Worm (Caenorhabditis elegans) whole organism, L4 larva: ENCODE measurements around the gene Y6G8.8.
A peak's percentile ranks its signal among the peaks of the same experiment; 100 is the strongest.

ENCODE experiments used
- F44E2.7 ChIP-seq: fragments of 200-800 bp; sonication (Bioruptor generic); IDR thresholded peaks from 2 replicates; pipeline ENCODE4 v2.1.2; 2022; ENCODE audit warnings: missing genetic modification characterization, missing compliant biosample characterization
- F49E8.2 ChIP-seq: sonication (generic microtip); optimal IDR thresholded peaks from 2 replicates; lab custom pipeline; 2016; ENCODE audit warnings: missing compliant biosample characterization, mild to moderate bottlenecking, missing genetic modification characterization, borderline replicate concordance
- R02D3.7 ChIP-seq: fragments of 150-350 bp; sonication (generic microtip); optimal IDR thresholded peaks from 3 replicates; lab custom pipeline; 2014; ENCODE audit warnings: missing biosample characterization, missing genetic modification characterization
- Y48G9A.11 ChIP-seq: fragments of 200-800 bp; sonication (Bioruptor generic); IDR thresholded peaks from 2 replicates; pipeline ENCODE4 v1.3.6; 2022; ENCODE audit warnings: missing genetic modification reagents, missing genetic modification characterization, missing compliant biosample characterization
- ZK337.2 ChIP-seq: fragments of 200-800 bp; sonication (Bioruptor generic); IDR thresholded peaks from 2 replicates; pipeline ENCODE4 v1.3.6; 2022; ENCODE audit warnings: missing genetic modification reagents, missing genetic modification characterization, missing compliant biosample characterization
- aha-1 ChIP-seq: fragments of 150-350 bp; peaks from one replicate; lab custom pipeline; 2014; ENCODE audit warnings: missing biosample characterization, missing genetic modification characterization
- arid-1 ChIP-seq: fragments of 200-800 bp; sonication (Bioruptor generic); conservative IDR thresholded peaks from 2 replicates; pipeline ENCODE4 v1.3.6; 2022; ENCODE audit warnings: missing genetic modification reagents, missing genetic modification characterization, missing compliant biosample characterization
- ceh-28 ChIP-seq: fragments of 150-350 bp; optimal IDR thresholded peaks from 2 replicates; lab custom pipeline; 2014; ENCODE audit warnings: missing biosample characterization, missing genetic modification reagents, missing genetic modification characterization
- ceh-44 ChIP-seq: fragments of 200-800 bp; sonication (Bioruptor generic); IDR thresholded peaks from 2 replicates; pipeline ENCODE4 v1.3.6; 2022; ENCODE audit warnings: missing genetic modification reagents, missing genetic modification characterization, missing compliant biosample characterization
- ceh-62 ChIP-seq: sonication (generic microtip); optimal IDR thresholded peaks from 2 replicates; lab custom pipeline; 2017; ENCODE audit warnings: missing biosample characterization, missing genetic modification characterization
- ctbp-1 ChIP-seq: fragments of 200-800 bp; sonication (Bioruptor generic); IDR thresholded peaks from 2 replicates; pipeline ENCODE4 v1.3.6; 2022; ENCODE audit warnings: missing genetic modification reagents, missing genetic modification characterization, missing compliant biosample characterization
- daf-16 ChIP-seq, 3 experiments: sonication (generic microtip); optimal IDR thresholded peaks; 2 replicates each; lab custom pipeline; 2016 to 2017; ENCODE audit warnings: missing genetic modification characterization in 3 of 3, missing genetic modification reagents in 3 of 3, mild to moderate bottlenecking in 2 of 3, missing compliant biosample characterization in 2 of 3, missing biosample characterization in 1 of 3, moderate library complexity in 1 of 3
- daf-19 ChIP-seq: fragments of 200-800 bp; sonication (Bioruptor generic); conservative IDR thresholded peaks from 2 replicates; pipeline ENCODE4 v1.3.6; 2022; ENCODE audit warnings: missing genetic modification characterization, missing compliant biosample characterization
- daf-8 ChIP-seq: fragments of 200-800 bp; sonication (Bioruptor generic); IDR thresholded peaks from 2 replicates; pipeline ENCODE4 v1.3.6; 2022; ENCODE audit warnings: missing genetic modification characterization, missing compliant biosample characterization
- dmd-6 ChIP-seq: fragments of 200-800 bp; sonication (Bioruptor generic); IDR thresholded peaks from 2 replicates; pipeline ENCODE4 v1.3.6; 2022; ENCODE audit warnings: missing genetic modification reagents, missing genetic modification characterization, missing compliant biosample characterization
- dmd-8 ChIP-seq: fragments of 200-800 bp; sonication (Bioruptor generic); IDR thresholded peaks from 2 replicates; pipeline ENCODE4 v1.3.6; 2022; ENCODE audit warnings: missing genetic modification characterization, missing compliant biosample characterization
- duxl-1 ChIP-seq: sonication (generic microtip); optimal IDR thresholded peaks from 2 replicates; lab custom pipeline; 2016; ENCODE audit warnings: mild to moderate bottlenecking, missing genetic modification characterization, moderate library complexity, missing compliant biosample characterization; ENCODE audit not compliant: poor library complexity
- hlh-11 ChIP-seq: fragments of 200-800 bp; sonication (Bioruptor generic); optimal IDR thresholded peaks from 2 replicates; lab custom pipeline; 2018; ENCODE audit warnings: mild to moderate bottlenecking, missing genetic modification characterization, missing compliant biosample characterization
- hlh-30 ChIP-seq: sonication (generic microtip); optimal IDR thresholded peaks from 2 replicates; lab custom pipeline; 2017; ENCODE audit warnings: antibody characterized with exemption, mild to moderate bottlenecking, missing genetic modification characterization, missing compliant biosample characterization; ENCODE audit not compliant: insufficient read depth
- hmg-1.1 ChIP-seq: fragments of 200-800 bp; sonication (Bioruptor generic); IDR thresholded peaks from 2 replicates; pipeline ENCODE4 v1.3.6; 2022; ENCODE audit warnings: missing genetic modification reagents, missing genetic modification characterization, missing compliant biosample characterization
- lin-13 ChIP-seq: fragments of 150-350 bp; optimal IDR thresholded peaks from 2 replicates; lab custom pipeline; 2014; ENCODE audit warnings: missing biosample characterization, missing genetic modification reagents, missing genetic modification characterization
- lin-15B ChIP-seq: fragments of 150-350 bp; sonication (generic microtip); optimal IDR thresholded peaks from 3 replicates; lab custom pipeline; 2014; ENCODE audit warnings: missing biosample characterization, missing genetic modification characterization
- lin-38 ChIP-seq: fragments of 200-800 bp; sonication (Bioruptor generic); IDR thresholded peaks from 2 replicates; pipeline ENCODE4 v1.3.6; 2022; ENCODE audit warnings: missing genetic modification reagents, missing genetic modification characterization, missing compliant biosample characterization
- lin-39 ChIP-seq: fragments of 150-350 bp; optimal IDR thresholded peaks from 2 replicates; lab custom pipeline; 2014; ENCODE audit warnings: missing biosample characterization, missing genetic modification reagents, missing genetic modification characterization
- lir-3 ChIP-seq: sonication (generic microtip); optimal IDR thresholded peaks from 2 replicates; lab custom pipeline; 2016; ENCODE audit warnings: mild to moderate bottlenecking, missing genetic modification characterization, missing compliant biosample characterization
- madf-5 ChIP-seq, 2 experiments: fragments of 200-800 bp; sonication (Bioruptor generic); IDR thresholded peaks; 2 replicates each; pipeline ENCODE4 v1.3.6; 2022; ENCODE audit warnings: missing compliant biosample characterization in 2 of 2, missing genetic modification characterization in 2 of 2
- mes-2 ChIP-seq: sonication (generic microtip); optimal IDR thresholded peaks from 2 replicates; lab custom pipeline; 2016; ENCODE audit warnings: missing genotype, mild to moderate bottlenecking, missing genetic modification characterization, missing compliant biosample characterization; ENCODE audit not compliant: poor library complexity, severe bottlenecking
- nhr-28 ChIP-seq: fragments of 150-350 bp; optimal IDR thresholded peaks from 2 replicates; lab custom pipeline; 2014; ENCODE audit warnings: missing biosample characterization, missing genetic modification characterization
- nhr-77 ChIP-seq: fragments of 150-350 bp; optimal IDR thresholded peaks from 2 replicates; lab custom pipeline; 2014; ENCODE audit warnings: missing biosample characterization, missing genetic modification characterization
- php-3 ChIP-seq: fragments of 200-800 bp; sonication (Bioruptor generic); IDR thresholded peaks from 2 replicates; pipeline ENCODE4 v1.3.6; 2022; ENCODE audit warnings: missing genetic modification reagents, missing genetic modification characterization, missing compliant biosample characterization
- pqm-1 ChIP-seq: sonication (generic microtip); optimal IDR thresholded peaks from 2 replicates; lab custom pipeline; 2017; ENCODE audit warnings: missing biosample characterization, missing genetic modification characterization
- set-16 ChIP-seq: fragments of 200-800 bp; sonication (Bioruptor generic); IDR thresholded peaks from 2 replicates; pipeline ENCODE4 v1.3.6; 2022; ENCODE audit warnings: missing genetic modification reagents, missing genetic modification characterization, missing compliant biosample characterization
- skn-1 ChIP-seq: fragments of 150-350 bp; optimal IDR thresholded peaks from 2 replicates; lab custom pipeline; 2014; ENCODE audit warnings: missing biosample characterization, missing genetic modification characterization
- tra-1 ChIP-seq: fragments of 200-800 bp; sonication (Bioruptor generic); IDR thresholded peaks from 2 replicates; pipeline ENCODE4 v1.3.6; 2022; ENCODE audit warnings: missing genetic modification reagents, missing genetic modification characterization, missing compliant biosample characterization
- unc-39 ChIP-seq: sonication (generic microtip); optimal IDR thresholded peaks from 2 replicates; lab custom pipeline; 2017; ENCODE audit warnings: missing biosample characterization, missing genetic modification characterization
- unc-62 ChIP-seq, 3 experiments: fragments of 150-350 bp in 1 of 3; sonication (generic microtip); optimal IDR thresholded peaks in 2 of 3; peaks in 1 of 3; 1 replicate in 1 of 3; 2 replicates in 2 of 3; lab custom pipeline; 2014 to 2017; ENCODE audit warnings: missing biosample characterization in 3 of 3, missing genetic modification characterization in 3 of 3, missing genetic modification reagents in 3 of 3, missing genotype in 1 of 3
- vab-7 ChIP-seq: fragments of 200-800 bp; sonication (Bioruptor generic); IDR thresholded peaks from 2 replicates; pipeline ENCODE4 v1.3.6; 2022; ENCODE audit warnings: missing genetic modification reagents, missing genetic modification characterization, missing compliant biosample characterization
- zip-2 ChIP-seq: fragments of 150-350 bp; optimal IDR thresholded peaks from 2 replicates; lab custom pipeline; 2014; ENCODE audit warnings: missing biosample characterization, missing genetic modification characterization
- ztf-11 ChIP-seq: fragments of 150-350 bp; optimal IDR thresholded peaks from 2 replicates; lab custom pipeline; 2014; ENCODE audit warnings: missing biosample characterization, missing genetic modification characterization

Gene Y6G8.8

ce11 chrV:17660003-17660402 is 39.6 kb downstream of the Y6G8.8 start, which contains the start of gene dgat-2:
TSS of gene dgat-2 (plus strand) at chrV:17660303.
- TF ChIP-seq lin-15B, result no peak
- no peak for TF ChIP-seq F44E2.7 (GFP tag; lab: Robert Waterston, UW)
- TF ChIP-seq set-16 (GFP tag; lab: Robert Waterston, UW), result peak; percentile 66
- no peak for TF ChIP-seq daf-8
- TF ChIP-seq unc-39 (tag; lab: Kevin White, UChicago), result no peak
- peak; percentile 19 for TF ChIP-seq aha-1 (tag; lab: Kevin White, UChicago)
- TF ChIP-seq F49E8.2 (tag; lab: Kevin White, UChicago), result no peak
- TF ChIP-seq ctbp-1 (GFP tag; lab: Robert Waterston, UW), result no peak
- TF ChIP-seq dmd-8, result no peak
- TF ChIP-seq skn-1, result no peak
- TF ChIP-seq php-3 (GFP tag; lab: Robert Waterston, UW), result no peak
- no peak for TF ChIP-seq ceh-44
- TF ChIP-seq vab-7 (GFP tag; lab: Robert Waterston, UW), result no peak

ce11 chrV:17662260-17662659 is 41.9 kb downstream of the Y6G8.8 start:
- peak; percentile 65; the same call in 1 of the 2 replicates for TF ChIP-seq php-3 (GFP tag; lab: Robert Waterston, UW)
- no peak for TF ChIP-seq madf-5 (GFP tag; IDR thresholded peaks at IDR 0.05; lab: Robert Waterston, UW)
- peak; percentile 82 for TF ChIP-seq pqm-1 (tag; lab: Kevin White, UChicago)
- TF ChIP-seq tra-1 (GFP tag; lab: Robert Waterston, UW), result 0 out of 2 replicates have a peak, but pooled peaks have one; percentile 34
- TF ChIP-seq duxl-1, result no peak
- TF ChIP-seq nhr-28 (tag; lab: Kevin White, UChicago), result peak; percentile 58
- no peak for TF ChIP-seq ztf-11 (tag; lab: Kevin White, UChicago)
- no peak for TF ChIP-seq ZK337.2 (GFP tag; lab: Robert Waterston, UW)
- TF ChIP-seq R02D3.7 (tag; lab: Kevin White, UChicago), result no peak
- no peak for TF ChIP-seq ceh-28 (tag; lab: Kevin White, UChicago)
- peak; percentile 86 for TF ChIP-seq dmd-6 (GFP tag; lab: Robert Waterston, UW)
- no peak for TF ChIP-seq nhr-77
- no peak for TF ChIP-seq lin-39 (tag; lab: Kevin White, UChicago)
- TF ChIP-seq aha-1 (tag; lab: Kevin White, UChicago), result peak; percentile 40
- TF ChIP-seq daf-19 (GFP tag; lab: Robert Waterston, UW), result no peak
- peak; percentile 57 for TF ChIP-seq hlh-11 (tag; lab: Kevin White, UChicago)
- no peak for TF ChIP-seq F44E2.7 (GFP tag; lab: Robert Waterston, UW)
- TF ChIP-seq unc-62 (GFP tag; optimal IDR thresholded peaks at IDR 0.05 in 1 of 2; lab: Kevin White, UChicago), result no peak
- TF ChIP-seq unc-62 (tag; optimal IDR thresholded peaks at IDR 0.05; lab: Kevin White, UChicago), result no peak
- no peak for TF ChIP-seq mes-2 (tag; lab: Kevin White, UChicago)
- TF ChIP-seq ceh-62 (tag; lab: Kevin White, UChicago), result no peak
- no peak for TF ChIP-seq daf-16 (GFP tag; optimal IDR thresholded peaks at IDR 0.05; lab: Kevin White, UChicago)
- TF ChIP-seq daf-16 (tag; optimal IDR thresholded peaks at IDR 0.05; lab: Kevin White, UChicago), result peak; percentile 92
- no peak for TF ChIP-seq hlh-30 (tag; lab: Kevin White, UChicago)
- no peak for TF ChIP-seq zip-2 (tag; lab: Kevin White, UChicago)
- no peak for TF ChIP-seq lin-38 (GFP tag; lab: Robert Waterston, UW)
- TF ChIP-seq hmg-1.1 (GFP tag; lab: Robert Waterston, UW), result no peak
- no peak for TF ChIP-seq lin-13 (GFP tag; lab: Kevin White, UChicago)
- no peak for TF ChIP-seq arid-1 (GFP tag; lab: Robert Waterston, UW)

DNA sequence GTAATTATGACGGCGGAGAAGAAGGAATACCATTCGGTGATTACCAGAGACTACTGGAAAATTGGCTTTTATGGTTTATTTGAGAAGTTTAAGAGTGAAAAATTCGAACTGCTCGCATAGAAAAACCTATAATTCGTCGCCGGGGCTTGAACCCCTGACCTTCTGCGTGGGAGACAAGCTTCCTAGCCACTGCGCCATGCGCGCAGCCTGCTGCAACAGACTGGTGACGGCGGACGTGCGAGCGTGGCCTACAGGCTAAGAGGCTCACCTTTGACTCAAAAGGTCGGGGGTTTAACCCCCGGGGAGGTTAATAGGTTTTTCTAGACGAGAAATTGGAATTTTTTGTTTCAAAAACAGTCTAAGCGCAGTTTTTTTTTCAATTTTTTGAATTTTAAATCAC is 44.0 kb downstream of the Y6G8.8 start:
- TF ChIP-seq aha-1 (tag; lab: Kevin White, UChicago) (peak; percentile 3), Y48G9A.11 (0 out of 2 replicates have a peak, but pooled peaks have one; percentile 39), vab-7 (GFP tag; lab: Robert Waterston, UW) (0 out of 2 replicates have a peak, but pooled peaks have one; percentile 29), set-16 (GFP tag; lab: Robert Waterston, UW) (peak; percentile 69), lir-3 (tag; lab: Kevin White, UChicago) (no peak)
- TF ChIP-seq, all 104 proteins: peak for 4
